Worm (Caenorhabditis elegans): ENCODE results near the gene bath-15.

bath-15 gene

DNA sequence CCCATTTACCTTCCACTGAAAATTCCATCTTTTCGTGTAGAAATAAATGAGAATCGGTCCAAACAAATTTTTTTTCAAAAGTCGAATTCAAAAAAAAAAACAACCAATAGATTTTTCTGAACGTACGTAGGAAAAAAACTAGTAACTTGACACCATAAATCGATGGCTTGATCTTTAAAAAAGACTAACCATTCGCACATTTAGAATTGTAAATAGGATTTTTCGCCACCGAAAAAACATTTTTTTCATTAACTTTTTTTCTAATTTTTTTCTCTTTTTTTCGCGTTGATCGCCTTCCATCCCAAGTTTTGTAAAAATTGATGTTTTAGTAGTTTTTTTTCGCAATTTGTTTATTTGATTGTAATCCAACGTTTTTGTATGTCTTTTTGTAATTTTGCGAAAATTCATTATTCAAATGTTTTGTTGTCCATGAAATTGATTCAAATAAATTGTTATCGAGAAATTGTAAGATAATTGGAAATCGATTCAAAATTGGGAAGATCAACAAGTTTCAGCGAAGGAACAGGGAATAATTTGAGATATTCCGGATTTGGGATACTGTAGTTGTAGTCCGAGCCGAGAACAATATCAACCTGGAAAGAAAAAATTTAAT is 38.1 kb downstream of the bath-15 start (continued):
- TF ChIP-seq lin-39 (tag; optimal IDR thresholded peaks at IDR 0.05), result no peak
- TF ChIP-seq zag-1 (tag; optimal IDR thresholded peaks at IDR 0.05), result no peak
- no peak for TF ChIP-seq ama-1 (optimal IDR thresholded peaks at IDR 0.05)
- TF ChIP-seq zfp-3 (GFP tag; conservative IDR thresholded peaks at IDR 0.05), result peak; percentile 42; the same call in 1 of the 2 replicates
- no peak; the same call in 1 of the 2 replicates for TF ChIP-seq ctbp-1 (GFP tag; IDR thresholded peaks at IDR 0.05)
- TF ChIP-seq Y48G9A.11 (GFP tag; IDR thresholded peaks at IDR 0.05), result no peak
- no peak for TF ChIP-seq daf-8 (GFP tag; IDR thresholded peaks at IDR 0.05)
- TF ChIP-seq tra-1 (GFP tag; IDR thresholded peaks at IDR 0.05), result peak; percentile 4; the same call in 1 of the 2 replicates
- no peak for TF ChIP-seq lin-1 (GFP tag; IDR thresholded peaks at IDR 0.05)
- no peak for TF ChIP-seq pha-4 (GFP tag; IDR thresholded peaks at IDR 0.05)
- no peak for TF ChIP-seq pha-4 (tag; optimal IDR thresholded peaks at IDR 0.05)
- TF ChIP-seq lin-15B (tag; optimal IDR thresholded peaks at IDR 0.05), result no peak
- no peak for TF ChIP-seq lim-7 (GFP tag; IDR thresholded peaks at IDR 0.05)
- TF ChIP-seq R02D3.7 (tag; optimal IDR thresholded peaks at IDR 0.05), result no peak
- TF ChIP-seq lsy-2 (tag; optimal IDR thresholded peaks at IDR 0.05), result no peak
- TF ChIP-seq mep-1 (tag; optimal IDR thresholded peaks at IDR 0.05), result peak; percentile 20
- TF ChIP-seq nhr-42 (GFP tag; IDR thresholded peaks at IDR 0.05), result 0 out of 2 replicates have a peak, but pooled peaks have one; percentile 35
- no peak for TF ChIP-seq php-3 (GFP tag; IDR thresholded peaks at IDR 0.05)
- no peak for TF ChIP-seq pqm-1 (tag; optimal IDR thresholded peaks at IDR 0.05)
- no peak for TF ChIP-seq zip-2 (tag; optimal IDR thresholded peaks at IDR 0.05)
- peak in 1 of 2 experiments; percentile 34 for TF ChIP-seq hif-1 (tag; optimal IDR thresholded peaks at IDR 0.05)
- TF ChIP-seq Y105C5A.15 (GFP tag; IDR thresholded peaks at IDR 0.05), result 0 out of 2 replicates have a peak, but pooled peaks have one; percentile 44
- 0 out of 2 replicates have a peak, but pooled peaks have one; percentile 8 for TF ChIP-seq ceh-20 (GFP tag; IDR thresholded peaks at IDR 0.05)

- 0 out of 2 replicates have a peak, but pooled peaks have one; percentile 41 for TF ChIP-seq mdt-29 (GFP tag; IDR thresholded peaks at IDR 0.05)
- no peak for TF ChIP-seq saeg-2 (GFP tag; IDR thresholded peaks at IDR 0.05)
- no peak for TF ChIP-seq daf-19 (GFP tag; conservative IDR thresholded peaks at IDR 0.05)
- TF ChIP-seq vab-7 (GFP tag; IDR thresholded peaks at IDR 0.05), result peak; percentile 14; the same call in 1 of the 2 replicates
- TF ChIP-seq madf-5 (GFP tag; IDR thresholded peaks at IDR 0.05), result 0 out of 4 replicates have a peak, but pooled peaks of 1 of the 2 experiments have one; percentile 42
- no peak for TF ChIP-seq jun-1 (tag; optimal IDR thresholded peaks at IDR 0.05)
- TF ChIP-seq nhr-77 (tag; optimal IDR thresholded peaks at IDR 0.05), result no peak
- no peak for TF ChIP-seq lin-29 (GFP tag; IDR thresholded peaks at IDR 0.05)
- peak; percentile 51; the same call in 1 of the 2 replicates for TF ChIP-seq Y48G9A.11 (GFP tag; IDR thresholded peaks at IDR 0.05)
- TF ChIP-seq lsy-2 (tag; optimal IDR thresholded peaks at IDR 0.05), result no peak
- no peak for TF ChIP-seq daf-12 (tag; optimal IDR thresholded peaks at IDR 0.05)
- no peak for TF ChIP-seq daf-8 (GFP tag; IDR thresholded peaks at IDR 0.05)
- TF ChIP-seq nhr-111 (GFP tag; optimal IDR thresholded peaks at IDR 0.05), result no peak
- TF ChIP-seq nhr-76 (tag; optimal IDR thresholded peaks at IDR 0.05), result no peak
- TF ChIP-seq madf-9 (GFP tag; conservative IDR thresholded peaks at IDR 0.05), result 0 out of 2 replicates have a peak, but pooled peaks have one; percentile 3
- no peak for TF ChIP-seq F10B5.3 (tag; optimal IDR thresholded peaks at IDR 0.05)
- TF ChIP-seq zfp-3 (GFP tag; conservative IDR thresholded peaks at IDR 0.05), result peak; percentile 53; the same call in 1 of the 2 replicates
- TF ChIP-seq Y105C5A.15 (GFP tag; IDR thresholded peaks at IDR 0.05), result peak; percentile 40; the same call in 1 of the 2 replicates
- no peak for TF ChIP-seq hlh-11 (tag; optimal IDR thresholded peaks at IDR 0.05)
- no peak for TF ChIP-seq dve-1 (tag; optimal IDR thresholded peaks at IDR 0.05; ENCODE audit: insufficient read depth)
- peak; percentile 44 for TF ChIP-seq gei-8 (GFP tag; optimal IDR thresholded peaks at IDR 0.05)
- TF ChIP-seq tag-97 (GFP tag; IDR thresholded peaks at IDR 0.05), result no peak
- TF ChIP-seq mes-2 (tag; optimal IDR thresholded peaks at IDR 0.05; ENCODE audit: poor library complexity, severe bottlenecking), result peak; percentile 37
- TF ChIP-seq pqm-1 (tag; optimal IDR thresholded peaks at IDR 0.05), result no peak
- no peak for TF ChIP-seq daf-16 (GFP tag; optimal IDR thresholded peaks at IDR 0.05)
- TF ChIP-seq daf-16 (tag; optimal IDR thresholded peaks at IDR 0.05), result no peak
- 0 out of 2 replicates have a peak, but pooled peaks have one; percentile 45 for TF ChIP-seq ctbp-1 (GFP tag; IDR thresholded peaks at IDR 0.05)
- no peak for TF ChIP-seq F37D6.2 (tag; optimal IDR thresholded peaks at IDR 0.05)
- TF ChIP-seq snpc-1.2 (GFP tag; IDR thresholded peaks at IDR 0.05), result 0 out of 2 replicates have a peak, but pooled peaks have one; percentile 8
- TF ChIP-seq egl-43 (GFP tag; IDR thresholded peaks at IDR 0.05), result peak; percentile 67; the same call in 1 of the 2 replicates
- TF ChIP-seq tra-1 (GFP tag; IDR thresholded peaks at IDR 0.05), result no peak
- no peak; the same call in 1 of the 2 replicates for TF ChIP-seq arid-1 (GFP tag; conservative IDR thresholded peaks at IDR 0.05)
- no peak for TF ChIP-seq dmd-8 (GFP tag; IDR thresholded peaks at IDR 0.05)
Observed at ce11 chrIII:7736806-7737205, 39.0 kb downstream of the bath-15 start.
